Worm (Caenorhabditis elegans) whole organism, L1 larva: ENCODE measurements around the gene F59B1.4.

Experiments used
- C16A3.4 ChIP-seq: fragments of 150-350 bp; optimal IDR thresholded peaks from 2 replicates; lab custom pipeline; 2014; ENCODE audit warnings: missing biosample characterization, missing genetic modification characterization
- C34B4.2 ChIP-seq: sonication (generic microtip); optimal IDR thresholded peaks from 2 replicates; lab custom pipeline; 2017; ENCODE audit warnings: mild to moderate bottlenecking, missing genetic modification characterization, missing compliant biosample characterization
- Y116A8C.19 ChIP-seq: sonication (generic microtip); optimal IDR thresholded peaks from 2 replicates; lab custom pipeline; 2016; ENCODE audit warnings: missing compliant biosample characterization, missing genetic modification characterization, borderline replicate concordance
- alr-1 ChIP-seq: fragments of 200-800 bp; sonication (Bioruptor generic); optimal IDR thresholded peaks from 2 replicates; lab custom pipeline; 2018; ENCODE audit warnings: borderline replicate concordance, mild to moderate bottlenecking, missing genetic modification characterization, missing compliant biosample characterization
- ama-1 ChIP-seq: fragments of 150-350 bp; optimal IDR thresholded peaks from 2 replicates; lab custom pipeline; 2014
- blmp-1 ChIP-seq: fragments of 150-350 bp; optimal IDR thresholded peaks from 2 replicates; lab custom pipeline; 2014; ENCODE audit warnings: missing biosample characterization, missing genetic modification characterization
- ceh-8 ChIP-seq: fragments of 200-800 bp; sonication (Bioruptor generic); optimal IDR thresholded peaks from 2 replicates; lab custom pipeline; 2018; ENCODE audit warnings: mild to moderate bottlenecking, missing genetic modification characterization, moderate library complexity, missing compliant biosample characterization
- ceh-88 ChIP-seq: fragments of 200-800 bp; sonication (Bioruptor generic); IDR thresholded peaks from 2 replicates; pipeline ENCODE4 v1.3.6; 2022; ENCODE audit warnings: missing genetic modification characterization, missing compliant biosample characterization
- ces-1 ChIP-seq: fragments of 150-350 bp; optimal IDR thresholded peaks from 2 replicates; lab custom pipeline; 2014; ENCODE audit warnings: missing biosample characterization, missing genetic modification reagents, missing genetic modification characterization
- dpl-1 ChIP-seq, 3 experiments: fragments of 150-350 bp in 2 of 3; sonication (generic microtip) in 1 of 3; optimal IDR thresholded peaks; 2 replicates each; lab custom pipeline; 2014 to 2017; ENCODE audit warnings: missing biosample characterization in 3 of 3, missing genetic modification characterization in 3 of 3, missing genetic modification reagents in 3 of 3
- efl-1 ChIP-seq, 4 experiments: fragments of 150-350 bp; optimal IDR thresholded peaks in 3 of 4; peaks in 1 of 4; 1 replicate in 1 of 4; 2 replicates in 3 of 4; lab custom pipeline; 2014; ENCODE audit warnings: missing biosample characterization in 2 of 4, missing genetic modification characterization in 2 of 4, missing genetic modification reagents in 2 of 4
- elt-2 ChIP-seq: sonication (generic microtip); optimal IDR thresholded peaks from 2 replicates; lab custom pipeline; 2016; ENCODE audit warnings: missing genetic modification characterization, mild to moderate bottlenecking, inconsistent platforms, missing compliant biosample characterization, missing genetic modification reagents
- elt-3 ChIP-seq, 6 experiments: fragments of 150-350 bp in 1 of 6; sonication (generic microtip); optimal IDR thresholded peaks; 2 replicates each; lab custom pipeline; 2017 to 2018; ENCODE audit warnings: missing biosample characterization in 6 of 6, missing genetic modification characterization in 6 of 6, inconsistent platforms in 1 of 6
- ets-5 ChIP-seq: fragments of 200-800 bp; sonication (Bioruptor generic); IDR thresholded peaks from 2 replicates; pipeline ENCODE4 v1.3.6; 2022; ENCODE audit warnings: missing genetic modification characterization, missing compliant biosample characterization
- fkh-4 ChIP-seq: sonication (generic microtip); optimal IDR thresholded peaks from 2 replicates; lab custom pipeline; 2016; ENCODE audit warnings: missing compliant biosample characterization, missing genetic modification characterization, borderline replicate concordance
- fkh-8 ChIP-seq: sonication (generic microtip); optimal IDR thresholded peaks from 2 replicates; lab custom pipeline; 2016; ENCODE audit warnings: mild to moderate bottlenecking, missing genetic modification characterization, missing compliant biosample characterization
- grh-1 ChIP-seq: fragments of 200-800 bp; sonication (Bioruptor generic); IDR thresholded peaks from 2 replicates; pipeline ENCODE4 v1.3.6; 2022; ENCODE audit warnings: missing genetic modification reagents, missing genetic modification characterization, missing compliant biosample characterization
- hlh-17 ChIP-seq: fragments of 200-800 bp; sonication (Bioruptor generic); optimal IDR thresholded peaks from 2 replicates; lab custom pipeline; 2018; ENCODE audit warnings: missing genetic modification characterization, mild to moderate bottlenecking, missing compliant biosample characterization, moderate library complexity, borderline replicate concordance
- hlh-4 ChIP-seq: sonication (generic microtip); optimal IDR thresholded peaks from 2 replicates; lab custom pipeline; 2016; ENCODE audit warnings: mild to moderate bottlenecking, missing genetic modification characterization, missing compliant biosample characterization
- hpl-2 ChIP-seq: fragments of 150-350 bp; optimal IDR thresholded peaks from 2 replicates; lab custom pipeline; 2014; ENCODE audit warnings: missing biosample characterization, missing genetic modification reagents, missing genetic modification characterization
- jun-1 ChIP-seq: fragments of 150-350 bp; optimal IDR thresholded peaks from 2 replicates; lab custom pipeline; 2014; ENCODE audit warnings: missing biosample characterization, missing genetic modification reagents, missing genetic modification characterization
- lin-14 ChIP-seq: fragments of 200-800 bp; sonication (Bioruptor generic); optimal IDR thresholded peaks from 2 replicates; lab custom pipeline; 2018; ENCODE audit warnings: mild to moderate bottlenecking, missing genetic modification characterization, moderate library complexity, missing compliant biosample characterization
- lsy-2 ChIP-seq, 2 experiments: fragments of 150-350 bp; optimal IDR thresholded peaks; 2 replicates each; lab custom pipeline; 2014; ENCODE audit warnings: missing biosample characterization in 2 of 2, missing genetic modification characterization in 2 of 2
- mab-9 ChIP-seq: fragments of 200-800 bp; sonication (Bioruptor generic); IDR thresholded peaks from 2 replicates; pipeline ENCODE4 v1.3.6; 2022; ENCODE audit warnings: missing genetic modification reagents, missing genetic modification characterization, missing compliant biosample characterization
- mdl-1 ChIP-seq, 2 experiments: fragments of 150-350 bp; optimal IDR thresholded peaks; 2 replicates each; lab custom pipeline; 2014 to 2017; ENCODE audit warnings: missing biosample characterization in 2 of 2, missing genetic modification characterization in 2 of 2, inconsistent platforms in 1 of 2
- nhr-20 ChIP-seq: sonication (generic microtip); optimal IDR thresholded peaks from 2 replicates; lab custom pipeline; 2016; ENCODE audit warnings: mild to moderate bottlenecking, missing genetic modification characterization, missing compliant biosample characterization
- nhr-84 ChIP-seq: sonication (generic microtip); optimal IDR thresholded peaks from 2 replicates; lab custom pipeline; 2017; ENCODE audit warnings: missing biosample characterization, missing genetic modification characterization
- nhr-85 ChIP-seq: sonication (generic microtip); peaks from one replicate; lab custom pipeline; 2016; ENCODE audit warnings: missing genetic modification characterization, inconsistent platforms, missing compliant biosample characterization
- snpc-4 ChIP-seq: fragments of 150-350 bp; optimal IDR thresholded peaks from 2 replicates; lab custom pipeline; 2014; ENCODE audit warnings: missing biosample characterization, missing genetic modification characterization
- sptf-1 ChIP-seq: fragments of 150-350 bp; optimal IDR thresholded peaks from 2 replicates; lab custom pipeline; 2014; ENCODE audit warnings: missing biosample characterization, missing genetic modification characterization
- tbx-2 ChIP-seq: sonication (generic microtip); optimal IDR thresholded peaks from 2 replicates; lab custom pipeline; 2016; ENCODE audit warnings: missing genetic modification characterization, missing compliant biosample characterization
- unc-130 ChIP-seq: fragments of 150-350 bp; optimal IDR thresholded peaks from 2 replicates; lab custom pipeline; 2017; ENCODE audit warnings: missing biosample characterization, missing genetic modification characterization, inconsistent platforms
- zag-1 ChIP-seq: fragments of 150-350 bp; optimal IDR thresholded peaks from 2 replicates; lab custom pipeline; 2014; ENCODE audit warnings: missing biosample characterization, missing genetic modification characterization

The F59B1.4 gene

ce11 chrV:3614397-3614796 is 12.4 kb downstream of the F59B1.4 start, which contains the start of gene T22F3.11:
Gene T22F3.11 (minus strand): TSS chrV:3614553.
- no peak for TF ChIP-seq efl-1 (optimal IDR thresholded peaks at IDR 0.05; lab: Kevin White, UChicago)
- peak in 1 of 2 experiments; percentile 61 for TF ChIP-seq efl-1 (GFP tag; optimal IDR thresholded peaks at IDR 0.05 in 1 of 2; lab: Kevin White, UChicago)
- no peak for TF ChIP-seq zag-1 (tag; lab: Kevin White, UChicago)
- peak; percentile 78 for TF ChIP-seq blmp-1 (tag; lab: Kevin White, UChicago)

- TF ChIP-seq ets-5 (GFP tag; lab: Robert Waterston, UW) (no peak), ces-1 (GFP tag; lab: Kevin White, UChicago) (no peak), hpl-2 (GFP tag; lab: Kevin White, UChicago) (no peak), sptf-1 (tag; lab: Kevin White, UChicago) (no peak), efl-1 (optimal IDR thresholded peaks at IDR 0.05; lab: Kevin White, UChicago) (no peak), efl-1 (GFP tag; optimal IDR thresholded peaks at IDR 0.05 in 1 of 2; lab: Kevin White, UChicago) (peak in 1 of 2 experiments; percentile 26), C34B4.2 (no peak), alr-1 (tag; lab: Kevin White, UChicago) (no peak)
- TF ChIP-seq, all 84 proteins: peak for 1
These were observed 13.8 kb downstream of the F59B1.4 start for ce11 chrV:3613042-3613441.

ce11 chrV:3611654-3612053 is 15.2 kb downstream of the F59B1.4 start, which contains the start of gene T22F3.10:
Gene T22F3.10 (minus strand): TSS chrV:3611754.
- no peak for TF ChIP-seq nhr-84 (tag; lab: Kevin White, UChicago)
- no peak for TF ChIP-seq dpl-1 (GFP tag; optimal IDR thresholded peaks at IDR 0.05; lab: Kevin White, UChicago)
- no peak for TF ChIP-seq hlh-17 (GFP tag; lab: Kevin White, UChicago)
- TF ChIP-seq ama-1 (lab: Kevin White, UChicago), result no peak
- no peak for TF ChIP-seq fkh-4
- no peak for TF ChIP-seq ceh-88
- no peak for TF ChIP-seq jun-1
- TF ChIP-seq unc-130 (tag; lab: Kevin White, UChicago), result no peak
- no peak for TF ChIP-seq nhr-20
- TF ChIP-seq zag-1 (tag; lab: Kevin White, UChicago), result no peak
- TF ChIP-seq hlh-4 (tag; lab: Kevin White, UChicago), result no peak
- no peak for TF ChIP-seq elt-2
- TF ChIP-seq alr-1 (tag; lab: Kevin White, UChicago), result no peak
- no peak for TF ChIP-seq hpl-2 (GFP tag; lab: Kevin White, UChicago)
- no peak for TF ChIP-seq fkh-8 (tag; lab: Kevin White, UChicago)
- TF ChIP-seq C34B4.2, result no peak
- TF ChIP-seq, all 84 proteins: peak for 0

- TF ChIP-seq C34B4.2 (no peak), mab-9 (GFP tag; lab: Robert Waterston, UW) (no peak), lin-14 (GFP tag; lab: Kevin White, UChicago) (peak; percentile 56), ceh-8 (GFP tag; lab: Kevin White, UChicago) (no peak), dpl-1 (GFP tag; optimal IDR thresholded peaks at IDR 0.05; lab: Kevin White, UChicago) (peak in 1 of 3 experiments; percentile 15), nhr-20 (peak; percentile 77), hlh-17 (GFP tag; lab: Kevin White, UChicago) (no peak), elt-3 (tag; optimal IDR thresholded peaks at IDR 0.05; lab: Kevin White, UChicago) (peak in 5 of 6 experiments; percentile 36 to 99 (median 89)), mdl-1 (tag; optimal IDR thresholded peaks at IDR 0.05; lab: Kevin White, UChicago) (peak in 1 of 2 experiments; percentile 76), Y116A8C.19 (no peak), blmp-1 (tag; lab: Kevin White, UChicago) (peak; percentile 84), lsy-2 (tag; optimal IDR thresholded peaks at IDR 0.05; lab: Kevin White, UChicago) (peak in 1 of 2 experiments; percentile 49), tbx-2 (tag; lab: Kevin White, UChicago) (peak; percentile 2), grh-1 (no peak), unc-130 (tag; lab: Kevin White, UChicago) (peak; percentile 87), nhr-85 (tag; lab: Kevin White, UChicago) (peak; percentile 61), C16A3.4 (tag; lab: Kevin White, UChicago) (peak; percentile 40), snpc-4 (tag; lab: Kevin White, UChicago) (no peak), hpl-2 (GFP tag; lab: Kevin White, UChicago) (no peak)
These were observed 16.1 kb downstream of the F59B1.4 start for ce11 chrV:3610709-3611108.
